Fruit fly (Drosophila melanogaster) whole organism, wandering third instar larva: ENCODE results near the gene CG7778.
A peak's percentile ranks its signal among the peaks of the same experiment; 100 is the strongest.

Source experiments
- Abd-B ChIP-seq: fragments of >200 bp; optimal IDR thresholded peaks from 2 replicates; lab custom pipeline; 2017; ENCODE audit warnings: missing biosample characterization, missing genetic modification characterization
- CG32264 ChIP-seq: fragments of 200-800 bp; sonication (Bioruptor generic); optimal IDR thresholded peaks from 2 replicates; lab custom pipeline; 2016; ENCODE audit warnings: missing biosample characterization, missing genetic modification characterization
- CG9705 ChIP-seq: fragments of 200-800 bp; sonication (Bioruptor generic); optimal IDR thresholded peaks from 2 replicates; lab custom pipeline; 2018; ENCODE audit warnings: missing biosample characterization, mild to moderate bottlenecking, missing genetic modification characterization
- CrebA ChIP-seq: fragments of 200-800 bp; sonication (Bioruptor generic); optimal IDR thresholded peaks from 2 replicates; lab custom pipeline; 2016; ENCODE audit warnings: missing biosample characterization, mild to moderate bottlenecking, missing genetic modification characterization, borderline replicate concordance
- Dfd ChIP-seq: fragments of >200 bp; optimal IDR thresholded peaks from 2 replicates; lab custom pipeline; 2017; ENCODE audit warnings: missing biosample characterization, missing genetic modification characterization
- Dif ChIP-seq: fragments of 200-275, 200-300 bp; sonication (Bioruptor generic); optimal IDR thresholded peaks from 2 replicates; lab custom pipeline; 2018; ENCODE audit warnings: missing biosample characterization, missing genetic modification characterization; ENCODE audit not compliant: partially characterized antibody
- GATAd ChIP-seq: sonication (Bioruptor generic); optimal IDR thresholded peaks from 2 replicates; lab custom pipeline; 2016; ENCODE audit warnings: missing biosample characterization, missing genetic modification characterization
- HLH106 ChIP-seq: fragments of 200-800 bp; optimal IDR thresholded peaks from 3 replicates; lab custom pipeline; 2019; ENCODE audit warnings: missing biosample characterization, mild to moderate bottlenecking, missing genetic modification characterization, moderate library complexity
- Hnf4 ChIP-seq: fragments of 200-800 bp; sonication (Bioruptor generic); optimal IDR thresholded peaks from 2 replicates; lab custom pipeline; 2016; ENCODE audit warnings: missing biosample characterization, mild to moderate bottlenecking, missing genetic modification characterization
- Hr78 ChIP-seq: fragments of >200 bp; optimal IDR thresholded peaks from 2 replicates; lab custom pipeline; 2017; ENCODE audit warnings: missing biosample characterization, missing genetic modification characterization
- Hr83 ChIP-seq: fragments of 200-300 bp; sonication (Bioruptor generic); optimal IDR thresholded peaks from 2 replicates; lab custom pipeline; 2016; ENCODE audit warnings: missing biosample characterization, mild to moderate bottlenecking, missing genetic modification characterization, moderate library complexity; ENCODE audit not compliant: poor library complexity, severe bottlenecking
- Jra ChIP-seq: sonication (Bioruptor generic); optimal IDR thresholded peaks from 2 replicates; lab custom pipeline; 2016; ENCODE audit warnings: missing biosample characterization, missing genetic modification characterization
- Mio ChIP-seq: sonication (Bioruptor generic); optimal IDR thresholded peaks from 2 replicates; lab custom pipeline; 2016; ENCODE audit warnings: missing biosample characterization, missing genetic modification characterization
- Myc ChIP-seq: fragments of >200 bp; optimal IDR thresholded peaks from 2 replicates; lab custom pipeline; 2017
- N ChIP-seq: fragments of >200 bp; optimal IDR thresholded peaks from 2 replicates; lab custom pipeline; 2018; ENCODE audit warnings: missing biosample characterization, missing external identifiers, missing genetic modification characterization
- OdsH ChIP-seq: fragments of 200-800 bp; sonication (Bioruptor generic); optimal IDR thresholded peaks from 2 replicates; lab custom pipeline; 2016; ENCODE audit warnings: missing biosample characterization, mild to moderate bottlenecking, missing genetic modification characterization
- Rel ChIP-seq, 2 experiments: fragments of 200-800 bp; sonication (Bioruptor generic) in 1 of 2; optimal IDR thresholded peaks; 2 replicates in 1 of 2; 3 replicates in 1 of 2; lab custom pipeline; 2016 to 2019; ENCODE audit warnings: mild to moderate bottlenecking in 2 of 2, missing biosample characterization in 2 of 2, missing genetic modification characterization in 2 of 2, moderate library complexity in 1 of 2
- Sp1 ChIP-seq: fragments of 200-800 bp; sonication (Bioruptor generic); optimal IDR thresholded peaks from 3 replicates; lab custom pipeline; 2019; ENCODE audit warnings: missing biosample characterization, mild to moderate bottlenecking, missing genetic modification characterization, moderate library complexity
- Vsx2 ChIP-seq: fragments of 200-300, 225-300 bp; sonication (Bioruptor generic); optimal IDR thresholded peaks from 2 replicates; lab custom pipeline; 2018; ENCODE audit warnings: missing biosample characterization, missing genetic modification characterization; ENCODE audit not compliant: partially characterized antibody
- br ChIP-seq: fragments of 200-800 bp; sonication (Bioruptor generic); optimal IDR thresholded peaks from 2 replicates; lab custom pipeline; 2016; ENCODE audit warnings: missing biosample characterization, missing genetic modification characterization
- brk ChIP-seq: fragments of 200-800 bp; sonication (Bioruptor generic); optimal IDR thresholded peaks from 2 replicates; lab custom pipeline; 2016; ENCODE audit warnings: missing biosample characterization, mild to moderate bottlenecking, missing genetic modification characterization
- dl ChIP-seq, 2 experiments: fragments of 175-275, 200-275 bp in 1 of 2; fragments of 200-275 bp in 1 of 2; sonication (Bioruptor generic); optimal IDR thresholded peaks; lab custom pipeline; 2018; ENCODE audit warnings: mild to moderate bottlenecking in 2 of 2, missing biosample characterization in 2 of 2, missing genetic modification characterization in 2 of 2, moderate library complexity in 2 of 2; ENCODE audit not compliant: partially characterized antibody in 2 of 2, insufficient read depth in 1 of 2
- dmrt93B ChIP-seq: fragments of 200-800 bp; sonication (Bioruptor generic); optimal IDR thresholded peaks from 2 replicates; lab custom pipeline; 2018; ENCODE audit warnings: missing biosample characterization, mild to moderate bottlenecking, missing genetic modification characterization
- dsf ChIP-seq: sonication (Bioruptor generic); optimal IDR thresholded peaks from 2 replicates; lab custom pipeline; 2016; ENCODE audit warnings: missing biosample characterization, missing genetic modification characterization, borderline replicate concordance
- ey ChIP-seq: fragments of 200-800 bp; sonication (Bioruptor generic); optimal IDR thresholded peaks from 2 replicates; lab custom pipeline; 2016; ENCODE audit warnings: missing biosample characterization, missing genetic modification characterization
- foxo ChIP-seq, 2 experiments: fragments of 200-800 bp; sonication (Bioruptor generic); optimal IDR thresholded peaks; 2 replicates in 1 of 2; 3 replicates in 1 of 2; lab custom pipeline; 2016 to 2017; ENCODE audit warnings: missing biosample characterization in 2 of 2, missing genetic modification characterization in 2 of 2
- fru ChIP-seq: fragments of 200-800 bp; sonication (Bioruptor generic); optimal IDR thresholded peaks from 3 replicates; lab custom pipeline; 2016; ENCODE audit warnings: missing biosample characterization, mild to moderate bottlenecking, missing genetic modification characterization
- h ChIP-seq: fragments of 200-800 bp; sonication (Bioruptor generic); optimal IDR thresholded peaks from 3 replicates; lab custom pipeline; 2016; ENCODE audit warnings: missing biosample characterization, mild to moderate bottlenecking, missing genetic modification characterization
- jim ChIP-seq: fragments of 175-275, 200-325 bp; sonication (Bioruptor generic); optimal IDR thresholded peaks from 2 replicates; lab custom pipeline; 2016; ENCODE audit warnings: missing biosample characterization, mild to moderate bottlenecking, missing genetic modification characterization
- lola ChIP-seq: fragments of >200 bp; optimal IDR thresholded peaks from 2 replicates; lab custom pipeline; 2017; ENCODE audit warnings: missing biosample characterization, missing genetic modification characterization
- pan ChIP-seq: fragments of >200 bp; optimal IDR thresholded peaks from 2 replicates; lab custom pipeline; 2017
- psq ChIP-seq: fragments of 200-800 bp; sonication (Bioruptor generic); optimal IDR thresholded peaks from 3 replicates; lab custom pipeline; 2017; ENCODE audit warnings: missing biosample characterization, mild to moderate bottlenecking, missing genetic modification characterization, moderate library complexity
- rgr ChIP-seq: fragments of 200-800 bp; sonication (Bioruptor generic); optimal IDR thresholded peaks from 3 replicates; lab custom pipeline; 2016; ENCODE audit warnings: missing biosample characterization, mild to moderate bottlenecking, missing genetic modification characterization
- sage ChIP-seq: fragments of 200-800 bp; sonication (Bioruptor generic); optimal IDR thresholded peaks from 2 replicates; lab custom pipeline; 2016; ENCODE audit warnings: missing biosample characterization, mild to moderate bottlenecking, missing genetic modification characterization
- sv ChIP-seq: fragments of 200-800 bp; sonication (Bioruptor generic); optimal IDR thresholded peaks from 3 replicates; lab custom pipeline; 2016; ENCODE audit warnings: missing biosample characterization, missing genetic modification characterization
- tai ChIP-seq: sonication (Bioruptor generic); optimal IDR thresholded peaks from 2 replicates; lab custom pipeline; 2016; ENCODE audit warnings: missing biosample characterization, missing genetic modification characterization
- usp ChIP-seq: fragments of >200 bp; optimal IDR thresholded peaks from 2 replicates; lab custom pipeline; 2017; ENCODE audit warnings: missing biosample characterization, missing genetic modification characterization
- woc ChIP-seq: sonication (Bioruptor generic); optimal IDR thresholded peaks from 2 replicates; lab custom pipeline; 2016; ENCODE audit warnings: missing biosample characterization, mild to moderate bottlenecking, missing genetic modification characterization

CG7778 gene

dm6 chr2L:8376717-8377116, 30.3 kb downstream of the CG7778 start, which contains the start of the genes CG13390 and CG17294 (continued):
- TF ChIP-seq rgr (GFP tag; lab: Kevin White, UChicago), result peak; percentile 100
- peak; percentile 96 for TF ChIP-seq dsf
- TF ChIP-seq OdsH (GFP tag; lab: Kevin White, UChicago), result peak; percentile 99
- TF ChIP-seq tai (GFP tag; lab: Kevin White, UChicago), result no peak
- peak; percentile 99 for TF ChIP-seq CG9705
- peak; percentile 99 for TF ChIP-seq dmrt93B (GFP tag; lab: Kevin White, UChicago)
- peak; percentile 98 for TF ChIP-seq sage

- TF ChIP-seq Jra (peak; percentile 31), CrebA (GFP tag; lab: Kevin White, UChicago) (no peak), rgr (GFP tag; lab: Kevin White, UChicago) (peak; percentile 69), Sp1 (GFP tag; lab: Kevin White, UChicago) (peak; percentile 56), Hnf4 (GFP tag; lab: Kevin White, UChicago) (peak; percentile 76), jim (GFP tag; lab: Kevin White, UChicago) (no peak), Hr78 (GFP tag; lab: Kevin White, UChicago) (no peak), lola (GFP tag; lab: Kevin White, UChicago) (no peak), Myc (no peak), usp (GFP tag; lab: Kevin White, UChicago) (no peak), sv (GFP tag; lab: Kevin White, UChicago) (peak; percentile 30), dl (GFP tag; optimal IDR thresholded peaks at IDR 0.05; lab: Kevin White, UChicago; ENCODE audit: insufficient read depth in 1 of 2, partially characterized antibody in 2 of 2) (no peak), psq (GFP tag; lab: Kevin White, UChicago) (peak; percentile 52), Abd-B (GFP tag; lab: Kevin White, UChicago) (no peak), Dfd (GFP tag; lab: Kevin White, UChicago) (no peak), Rel (GFP tag; optimal IDR thresholded peaks at IDR 0.05; lab: Kevin White, UChicago) (no peak), Rel (tag; optimal IDR thresholded peaks at IDR 0.05; lab: Kevin White, UChicago) (peak; percentile 24), tai (GFP tag; lab: Kevin White, UChicago) (no peak), dmrt93B (GFP tag; lab: Kevin White, UChicago) (no peak), CG9705 (peak; percentile 40), Vsx2 (no peak), brk (peak; percentile 65), OdsH (GFP tag; lab: Kevin White, UChicago) (peak; percentile 57), ey (GFP tag; lab: Kevin White, UChicago) (peak; percentile 42), dsf (peak; percentile 15), GATAd (GFP tag; lab: Kevin White, UChicago) (no peak), h (GFP tag; lab: Kevin White, UChicago) (peak; percentile 76), N (GFP tag; lab: Kevin White, UChicago) (no peak), CG32264 (GFP tag; lab: Kevin White, UChicago) (no peak), HLH106 (tag; lab: Kevin White, UChicago) (peak; percentile 53), Dif (no peak), Hr83 (no peak), br (peak; percentile 42), foxo (GFP tag; optimal IDR thresholded peaks at IDR 0.05; lab: Kevin White, UChicago) (peak in 1 of 2 experiments; percentile 66), pan (no peak), sage (peak; percentile 70), woc (GFP tag; lab: Kevin White, UChicago) (peak; percentile 57), Mio (GFP tag; lab: Kevin White, UChicago) (no peak), fru (GFP tag; lab: Kevin White, UChicago) (peak; percentile 63)
Measured at dm6 chr2L:8381508-8382036, 35.2 kb downstream of the CG7778 start, which contains the start of gene AlaRS. Gene AlaRS, minus strand, starts transcription at chr2L:8381764.

- peak; percentile 73 for TF ChIP-seq ey (GFP tag; lab: Kevin White, UChicago)
- TF ChIP-seq dl (GFP tag; optimal IDR thresholded peaks at IDR 0.05; lab: Kevin White, UChicago; ENCODE audit: insufficient read depth in 1 of 2, partially characterized antibody in 2 of 2), result no peak
- TF ChIP-seq HLH106 (tag; lab: Kevin White, UChicago), result peak; percentile 68
- peak; percentile 37 for TF ChIP-seq CG9705
- peak; percentile 49 for TF ChIP-seq CG32264 (GFP tag; lab: Kevin White, UChicago)
- no peak for TF ChIP-seq GATAd (GFP tag; lab: Kevin White, UChicago)
- peak; percentile 87 for TF ChIP-seq h (GFP tag; lab: Kevin White, UChicago)
- no peak for TF ChIP-seq Vsx2
- peak; percentile 30 for TF ChIP-seq dsf
- no peak for TF ChIP-seq Dif
- TF ChIP-seq br, result peak; percentile 85
- peak; percentile 36 for TF ChIP-seq jim (GFP tag; lab: Kevin White, UChicago)
- no peak for TF ChIP-seq Abd-B (GFP tag; lab: Kevin White, UChicago)
- TF ChIP-seq Hr83, result peak; percentile 94
- peak; percentile 90 for TF ChIP-seq fru (GFP tag; lab: Kevin White, UChicago)
- peak; percentile 70 for TF ChIP-seq psq (GFP tag; lab: Kevin White, UChicago)
- TF ChIP-seq lola (GFP tag; lab: Kevin White, UChicago), result no peak
- TF ChIP-seq CrebA (GFP tag; lab: Kevin White, UChicago), result no peak
- peak; percentile 23 for TF ChIP-seq Mio (GFP tag; lab: Kevin White, UChicago)
- TF ChIP-seq dmrt93B (GFP tag; lab: Kevin White, UChicago), result peak; percentile 26
- TF ChIP-seq Jra, result peak; percentile 83
- TF ChIP-seq sv (GFP tag; lab: Kevin White, UChicago), result peak; percentile 71
- no peak for TF ChIP-seq N (GFP tag; lab: Kevin White, UChicago)
- peak; percentile 46 for TF ChIP-seq Myc
- TF ChIP-seq Hnf4 (GFP tag; lab: Kevin White, UChicago), result peak; percentile 92
- no peak for TF ChIP-seq Dfd (GFP tag; lab: Kevin White, UChicago)
- peak; percentile 84 for TF ChIP-seq brk
- TF ChIP-seq tai (GFP tag; lab: Kevin White, UChicago), result no peak
- TF ChIP-seq foxo (GFP tag; optimal IDR thresholded peaks at IDR 0.05; lab: Kevin White, UChicago), result peak; percentile 24 to 88
- TF ChIP-seq woc (GFP tag; lab: Kevin White, UChicago), result peak; percentile 45
- peak; percentile 64 for TF ChIP-seq Sp1 (GFP tag; lab: Kevin White, UChicago)
- peak; percentile 46 for TF ChIP-seq sage
- TF ChIP-seq rgr (GFP tag; lab: Kevin White, UChicago), result peak; percentile 90
- TF ChIP-seq OdsH (GFP tag; lab: Kevin White, UChicago), result peak; percentile 74
- no peak for TF ChIP-seq Hr78 (GFP tag; lab: Kevin White, UChicago)
Measured at dm6 chr2L:8382646-8383045, 36.2 kb downstream of the CG7778 start, which contains the start of the genes CG13392 and Rcd4. Gene CG13392, minus strand, starts transcription at chr2L:8382807. Gene Rcd4, plus strand, starts transcription at chr2L:8382861.
